Worm (Caenorhabditis elegans) whole organism, L4 larva: ENCODE results near the gene srxa-9.
A peak's percentile ranks its signal among the peaks of the same experiment; 100 is the strongest.

ENCODE experiments used
- F10B5.3 ChIP-seq: sonication (generic microtip); optimal IDR thresholded peaks from 2 replicates; lab custom pipeline; 2016; ENCODE audit warnings: mild to moderate bottlenecking, missing genetic modification characterization, missing compliant biosample characterization
- F26F4.8 ChIP-seq: fragments of 200-800 bp; sonication (Bioruptor generic); conservative IDR thresholded peaks from 2 replicates; pipeline ENCODE4 v1.3.6; 2022; ENCODE audit warnings: missing genetic modification characterization, missing compliant biosample characterization
- F44E2.7 ChIP-seq: fragments of 200-800 bp; sonication (Bioruptor generic); IDR thresholded peaks from 2 replicates; pipeline ENCODE4 v2.1.2; 2022; ENCODE audit warnings: missing genetic modification characterization, missing compliant biosample characterization
- F49E8.2 ChIP-seq: sonication (generic microtip); optimal IDR thresholded peaks from 2 replicates; lab custom pipeline; 2016; ENCODE audit warnings: missing compliant biosample characterization, mild to moderate bottlenecking, missing genetic modification characterization, borderline replicate concordance
- R02D3.7 ChIP-seq: fragments of 150-350 bp; sonication (generic microtip); optimal IDR thresholded peaks from 3 replicates; lab custom pipeline; 2014; ENCODE audit warnings: missing biosample characterization, missing genetic modification characterization
- T20F7.1 ChIP-seq: fragments of 200-800 bp; sonication (Bioruptor generic); optimal IDR thresholded peaks from 2 replicates; lab custom pipeline; 2018; ENCODE audit warnings: mild to moderate bottlenecking, missing genetic modification characterization, missing compliant biosample characterization
- Y75B8A.6 ChIP-seq: fragments of 200-800 bp; sonication (Bioruptor generic); IDR thresholded peaks from 2 replicates; pipeline ENCODE4 v1.3.6; 2022; ENCODE audit warnings: missing genetic modification reagents, missing genetic modification characterization, missing compliant biosample characterization
- ZK546.5 ChIP-seq, 2 experiments: sonication (generic microtip); optimal IDR thresholded peaks; 2 replicates each; lab custom pipeline; 2017; ENCODE audit warnings: missing biosample characterization in 2 of 2, missing genetic modification characterization in 2 of 2
- aha-1 ChIP-seq: fragments of 150-350 bp; peaks from one replicate; lab custom pipeline; 2014; ENCODE audit warnings: missing biosample characterization, missing genetic modification characterization
- attf-4 ChIP-seq: sonication (generic microtip); optimal IDR thresholded peaks from 3 replicates; lab custom pipeline; 2017; ENCODE audit warnings: missing biosample characterization, missing genetic modification characterization
- ceh-32 ChIP-seq: sonication (generic microtip); optimal IDR thresholded peaks from 2 replicates; lab custom pipeline; 2016; ENCODE audit warnings: mild to moderate bottlenecking, missing genetic modification characterization, missing compliant biosample characterization; ENCODE audit not compliant: poor library complexity
- ceh-62 ChIP-seq: sonication (generic microtip); optimal IDR thresholded peaks from 2 replicates; lab custom pipeline; 2017; ENCODE audit warnings: missing biosample characterization, missing genetic modification characterization
- cey-2 ChIP-seq: sonication (generic microtip); optimal IDR thresholded peaks from 3 replicates; lab custom pipeline; 2017; ENCODE audit warnings: missing genetic modification characterization, mild to moderate bottlenecking, missing compliant biosample characterization, antibody characterized with exemption, borderline replicate concordance; ENCODE audit not compliant: insufficient read depth
- daf-19 ChIP-seq: fragments of 200-800 bp; sonication (Bioruptor generic); conservative IDR thresholded peaks from 2 replicates; pipeline ENCODE4 v1.3.6; 2022; ENCODE audit warnings: missing genetic modification characterization, missing compliant biosample characterization
- daf-8 ChIP-seq: fragments of 200-800 bp; sonication (Bioruptor generic); IDR thresholded peaks from 2 replicates; pipeline ENCODE4 v1.3.6; 2022; ENCODE audit warnings: missing genetic modification characterization, missing compliant biosample characterization
- dpl-1 ChIP-seq: fragments of 150-350 bp; optimal IDR thresholded peaks from 2 replicates; lab custom pipeline; 2014; ENCODE audit warnings: missing biosample characterization, missing genetic modification reagents, missing genetic modification characterization
- duxl-1 ChIP-seq: sonication (generic microtip); optimal IDR thresholded peaks from 2 replicates; lab custom pipeline; 2016; ENCODE audit warnings: mild to moderate bottlenecking, missing genetic modification characterization, moderate library complexity, missing compliant biosample characterization; ENCODE audit not compliant: poor library complexity
- dve-1 ChIP-seq: sonication (generic microtip); optimal IDR thresholded peaks from 2 replicates; lab custom pipeline; 2017; ENCODE audit warnings: antibody characterized with exemption, mild to moderate bottlenecking, missing genetic modification characterization, missing compliant biosample characterization; ENCODE audit not compliant: insufficient read depth
- egl-43 ChIP-seq: fragments of 200-800 bp; sonication (Bioruptor generic); IDR thresholded peaks from 2 replicates; pipeline ENCODE4 v1.3.6; 2022; ENCODE audit warnings: missing genetic modification reagents, missing genetic modification characterization, missing compliant biosample characterization
- fkh-10 ChIP-seq: fragments of 150-350 bp; optimal IDR thresholded peaks from 2 replicates; lab custom pipeline; 2014; ENCODE audit warnings: missing biosample characterization, missing genetic modification reagents, missing genetic modification characterization
- fos-1 ChIP-seq: fragments of 150-350 bp; optimal IDR thresholded peaks from 2 replicates; lab custom pipeline; 2014; ENCODE audit warnings: missing biosample characterization, missing genetic modification characterization
- gei-8 ChIP-seq: fragments of 200-800 bp; sonication (Bioruptor generic); optimal IDR thresholded peaks from 2 replicates; lab custom pipeline; 2018; ENCODE audit warnings: mild to moderate bottlenecking, missing genetic modification characterization, missing compliant biosample characterization
- hlh-11 ChIP-seq: fragments of 200-800 bp; sonication (Bioruptor generic); optimal IDR thresholded peaks from 2 replicates; lab custom pipeline; 2018; ENCODE audit warnings: mild to moderate bottlenecking, missing genetic modification characterization, missing compliant biosample characterization
- hlh-30 ChIP-seq: sonication (generic microtip); optimal IDR thresholded peaks from 2 replicates; lab custom pipeline; 2017; ENCODE audit warnings: antibody characterized with exemption, mild to moderate bottlenecking, missing genetic modification characterization, missing compliant biosample characterization; ENCODE audit not compliant: insufficient read depth
- hmg-1.1 ChIP-seq: fragments of 200-800 bp; sonication (Bioruptor generic); IDR thresholded peaks from 2 replicates; pipeline ENCODE4 v1.3.6; 2022; ENCODE audit warnings: missing genetic modification reagents, missing genetic modification characterization, missing compliant biosample characterization
- lin-1 ChIP-seq: fragments of 200-800 bp; sonication (Bioruptor generic); IDR thresholded peaks from 2 replicates; pipeline ENCODE4 v1.3.6; 2022; ENCODE audit warnings: missing genetic modification reagents, missing genetic modification characterization, missing compliant biosample characterization
- lin-13 ChIP-seq: fragments of 150-350 bp; optimal IDR thresholded peaks from 2 replicates; lab custom pipeline; 2014; ENCODE audit warnings: missing biosample characterization, missing genetic modification reagents, missing genetic modification characterization
- lin-38 ChIP-seq: fragments of 200-800 bp; sonication (Bioruptor generic); IDR thresholded peaks from 2 replicates; pipeline ENCODE4 v1.3.6; 2022; ENCODE audit warnings: missing genetic modification reagents, missing genetic modification characterization, missing compliant biosample characterization
- lsy-2 ChIP-seq, 2 experiments: fragments of 150-350 bp in 1 of 2; sonication (generic microtip) in 1 of 2; optimal IDR thresholded peaks; 2 replicates each; lab custom pipeline; 2014 to 2017; ENCODE audit warnings: missing biosample characterization in 2 of 2, missing genetic modification characterization in 2 of 2
- madf-5 ChIP-seq, 2 experiments: fragments of 200-800 bp; sonication (Bioruptor generic); IDR thresholded peaks; 2 replicates each; pipeline ENCODE4 v1.3.6; 2022; ENCODE audit warnings: missing compliant biosample characterization in 2 of 2, missing genetic modification characterization in 2 of 2
- mdl-1 ChIP-seq, 2 experiments: fragments of 150-350 bp in 1 of 2; sonication (generic microtip) in 1 of 2; optimal IDR thresholded peaks; 2 replicates each; lab custom pipeline; 2014 to 2017; ENCODE audit warnings: missing biosample characterization in 2 of 2, missing genetic modification characterization in 2 of 2
- mdt-29 ChIP-seq: fragments of 200-800 bp; sonication (Bioruptor generic); IDR thresholded peaks from 2 replicates; pipeline ENCODE4 v1.3.6; 2022; ENCODE audit warnings: missing genetic modification reagents, missing genetic modification characterization, missing compliant biosample characterization
- mxl-2 ChIP-seq: fragments of 200-800 bp; sonication (Bioruptor generic); conservative IDR thresholded peaks from 2 replicates; pipeline ENCODE4 v1.3.6; 2022; ENCODE audit warnings: missing genetic modification reagents, missing genetic modification characterization, missing compliant biosample characterization
- mxl-3 ChIP-seq: fragments of 200-800 bp; sonication (Bioruptor generic); optimal IDR thresholded peaks from 2 replicates; lab custom pipeline; 2018; ENCODE audit warnings: mild to moderate bottlenecking, missing genetic modification characterization, missing compliant biosample characterization
- nhr-102 ChIP-seq: sonication (generic microtip); optimal IDR thresholded peaks from 2 replicates; lab custom pipeline; 2016; ENCODE audit warnings: mild to moderate bottlenecking, missing genetic modification characterization, moderate library complexity, missing compliant biosample characterization
- nhr-111 ChIP-seq: fragments of 200-800 bp; sonication (Bioruptor generic); optimal IDR thresholded peaks from 2 replicates; lab custom pipeline; 2018; ENCODE audit warnings: mild to moderate bottlenecking, missing genetic modification characterization, missing compliant biosample characterization
- nhr-28 ChIP-seq: fragments of 150-350 bp; optimal IDR thresholded peaks from 2 replicates; lab custom pipeline; 2014; ENCODE audit warnings: missing biosample characterization, missing genetic modification characterization
- nhr-48 ChIP-seq: sonication (generic microtip); optimal IDR thresholded peaks from 2 replicates; lab custom pipeline; 2016; ENCODE audit warnings: mild to moderate bottlenecking, missing genetic modification characterization, missing compliant biosample characterization
- nhr-77 ChIP-seq: fragments of 150-350 bp; optimal IDR thresholded peaks from 2 replicates; lab custom pipeline; 2014; ENCODE audit warnings: missing biosample characterization, missing genetic modification characterization
- php-3 ChIP-seq: fragments of 200-800 bp; sonication (Bioruptor generic); IDR thresholded peaks from 2 replicates; pipeline ENCODE4 v1.3.6; 2022; ENCODE audit warnings: missing genetic modification reagents, missing genetic modification characterization, missing compliant biosample characterization
- rbr-2 ChIP-seq: sonication (generic microtip); optimal IDR thresholded peaks from 2 replicates; lab custom pipeline; 2016; ENCODE audit warnings: missing genotype, missing genetic modification characterization, missing compliant biosample characterization
- skn-1 ChIP-seq: fragments of 150-350 bp; optimal IDR thresholded peaks from 2 replicates; lab custom pipeline; 2014; ENCODE audit warnings: missing biosample characterization, missing genetic modification characterization
- snpc-4 ChIP-seq: fragments of 150-350 bp; optimal IDR thresholded peaks from 2 replicates; lab custom pipeline; 2014; ENCODE audit warnings: missing biosample characterization, missing genetic modification characterization
- spr-1 ChIP-seq: sonication (generic microtip); optimal IDR thresholded peaks from 2 replicates; lab custom pipeline; 2016; ENCODE audit warnings: mild to moderate bottlenecking, missing genetic modification characterization, missing compliant biosample characterization
- spr-3 ChIP-seq: fragments of 200-800 bp; sonication (Bioruptor generic); optimal IDR thresholded peaks from 2 replicates; lab custom pipeline; 2018; ENCODE audit warnings: mild to moderate bottlenecking, missing genetic modification characterization, missing compliant biosample characterization
- tra-1 ChIP-seq: fragments of 200-800 bp; sonication (Bioruptor generic); IDR thresholded peaks from 2 replicates; pipeline ENCODE4 v1.3.6; 2022; ENCODE audit warnings: missing genetic modification reagents, missing genetic modification characterization, missing compliant biosample characterization
- zfp-3 ChIP-seq: fragments of 200-800 bp; sonication (Bioruptor generic); conservative IDR thresholded peaks from 2 replicates; pipeline ENCODE4 v1.3.6; 2022; ENCODE audit warnings: missing genetic modification reagents, missing genetic modification characterization, missing compliant biosample characterization
- ztf-7 ChIP-seq: fragments of 150-350 bp; optimal IDR thresholded peaks from 2 replicates; lab custom pipeline; 2014; ENCODE audit warnings: missing biosample characterization, missing genetic modification characterization

The srxa-9 gene

DNA sequence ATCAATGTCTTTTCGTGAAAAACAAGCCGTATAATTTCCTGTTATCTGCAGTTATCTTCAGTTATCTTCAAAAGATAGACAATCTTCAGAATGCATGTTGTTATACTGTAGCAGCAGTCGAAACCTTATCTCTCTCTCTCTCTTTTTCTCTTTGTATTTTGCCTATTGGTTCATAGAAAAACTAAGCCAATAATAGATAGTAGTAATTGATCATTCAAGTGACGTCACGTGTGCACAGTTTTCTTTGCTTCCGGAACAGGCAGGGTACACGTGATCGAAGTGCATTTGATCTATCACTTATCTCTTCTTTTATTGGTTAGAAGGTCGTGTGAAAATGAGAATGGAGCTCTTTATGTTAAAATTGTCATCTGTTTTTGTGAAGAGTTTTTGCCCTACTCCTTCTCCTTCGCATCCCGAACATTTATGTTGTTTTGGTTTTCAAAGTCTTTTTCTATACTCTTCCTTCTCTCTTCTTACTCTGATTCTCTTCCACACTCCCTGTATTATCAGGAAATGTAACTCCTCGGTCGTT is 42.2 kb upstream of the srxa-9 start (continued):
- no peak for TF ChIP-seq zfp-3
- TF ChIP-seq hmg-1.1 (GFP tag; lab: Robert Waterston, UW): no peak
- TF ChIP-seq tra-1 (GFP tag; lab: Robert Waterston, UW): 0 out of 2 replicates have a peak, but pooled peaks have one; percentile 14
- no peak for TF ChIP-seq fkh-10 (GFP tag; lab: Kevin White, UChicago)
- no peak for TF ChIP-seq skn-1 (tag; lab: Kevin White, UChicago)
- peak; percentile 85 for TF ChIP-seq aha-1 (tag; lab: Kevin White, UChicago)
- no peak for TF ChIP-seq mxl-2 (GFP tag; lab: Robert Waterston, UW)
- TF ChIP-seq mdl-1 (tag; optimal IDR thresholded peaks at IDR 0.05; lab: Kevin White, UChicago): peak in 1 of 2 experiments; percentile 69
- no peak for TF ChIP-seq spr-1
- no peak for TF ChIP-seq fos-1 (tag; lab: Kevin White, UChicago)
- no peak for TF ChIP-seq madf-5 (GFP tag; IDR thresholded peaks at IDR 0.05; lab: Robert Waterston, UW)
- TF ChIP-seq ceh-62 (tag; lab: Kevin White, UChicago): no peak
- TF ChIP-seq ztf-7 (tag; lab: Kevin White, UChicago): no peak
- TF ChIP-seq spr-3 (GFP tag; lab: Kevin White, UChicago): no peak
- no peak for TF ChIP-seq Y75B8A.6 (GFP tag; lab: Robert Waterston, UW)
- TF ChIP-seq F44E2.7 (GFP tag; lab: Robert Waterston, UW): no peak
- no peak for TF ChIP-seq nhr-111 (GFP tag; lab: Kevin White, UChicago)
- no peak for TF ChIP-seq attf-4 (tag; lab: Kevin White, UChicago)
- no peak for TF ChIP-seq dpl-1 (GFP tag; lab: Kevin White, UChicago)
- TF ChIP-seq R02D3.7 (tag; lab: Kevin White, UChicago): no peak
- TF ChIP-seq mdt-29 (GFP tag; lab: Robert Waterston, UW): no peak
- no peak for TF ChIP-seq lin-38 (GFP tag; lab: Robert Waterston, UW)
- no peak for TF ChIP-seq ZK546.5 (tag; optimal IDR thresholded peaks at IDR 0.05; lab: Kevin White, UChicago)
- no peak for TF ChIP-seq daf-19 (GFP tag; lab: Robert Waterston, UW)
- peak; percentile 30; the same call in 1 of the 2 replicates for TF ChIP-seq lin-1

DNA sequence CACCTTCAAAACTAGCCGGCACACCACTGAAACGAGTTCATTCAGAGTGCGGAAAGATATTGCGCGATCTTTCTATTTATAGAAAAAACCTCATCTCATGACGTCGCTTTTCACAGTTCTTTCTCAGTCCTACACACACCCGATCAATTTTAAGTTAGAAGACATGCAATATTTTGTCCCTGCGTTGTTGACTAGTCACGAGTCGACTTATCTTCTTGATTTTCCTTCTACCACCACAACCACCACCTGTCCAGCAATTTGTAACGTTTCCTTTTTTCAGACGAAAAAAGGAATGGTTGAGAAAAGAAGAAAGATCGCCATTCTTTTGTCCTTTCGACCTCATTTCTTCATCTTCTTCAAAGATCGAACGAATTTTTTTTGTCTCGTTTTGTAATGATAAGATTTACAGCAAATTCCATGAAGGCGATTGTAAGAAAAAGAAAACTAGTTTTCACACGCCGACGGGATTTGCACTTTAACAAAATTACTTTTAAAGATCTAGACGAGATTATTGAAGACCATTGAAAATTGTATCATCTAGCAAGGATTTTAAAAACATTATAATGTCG is 40.6 kb upstream of the srxa-9 start:
- TF ChIP-seq dpl-1 (GFP tag; lab: Kevin White, UChicago): no peak
- TF ChIP-seq php-3 (GFP tag; lab: Robert Waterston, UW): no peak
- no peak for TF ChIP-seq ceh-32
- TF ChIP-seq T20F7.1: no peak
- peak; percentile 60 for TF ChIP-seq mxl-3 (GFP tag; lab: Kevin White, UChicago)
- no peak for TF ChIP-seq rbr-2
- no peak for TF ChIP-seq duxl-1 (tag; lab: Kevin White, UChicago)
- no peak for TF ChIP-seq F26F4.8 (GFP tag; lab: Robert Waterston, UW)
- TF ChIP-seq gei-8: peak; percentile 59
- peak; percentile 25 for TF ChIP-seq cey-2 (tag; lab: Kevin White, UChicago)
- TF ChIP-seq hlh-30 (tag; lab: Kevin White, UChicago): peak; percentile 78
- TF ChIP-seq F49E8.2: no peak
- no peak for TF ChIP-seq mdt-29 (GFP tag; lab: Robert Waterston, UW)
- no peak for TF ChIP-seq daf-8 (GFP tag; lab: Robert Waterston, UW)
- TF ChIP-seq mdl-1 (tag; optimal IDR thresholded peaks at IDR 0.05; lab: Kevin White, UChicago): peak in 1 of 2 experiments; percentile 60
- TF ChIP-seq nhr-102 (tag; lab: Kevin White, UChicago): no peak
- no peak for TF ChIP-seq fkh-10 (GFP tag; lab: Kevin White, UChicago)
- no peak for TF ChIP-seq spr-1
- TF ChIP-seq nhr-77 (tag; lab: Kevin White, UChicago): peak; percentile 17
- TF ChIP-seq dve-1: peak; percentile 20
- TF ChIP-seq snpc-4: no peak
- TF ChIP-seq nhr-28 (tag; lab: Kevin White, UChicago): peak; percentile 57
- TF ChIP-seq lsy-2 (tag; optimal IDR thresholded peaks at IDR 0.05; lab: Kevin White, UChicago): peak in 1 of 2 experiments; percentile 18
- peak; percentile 98 for TF ChIP-seq nhr-48 (tag; lab: Kevin White, UChicago)
- no peak for TF ChIP-seq F10B5.3 (tag; lab: Kevin White, UChicago)
- TF ChIP-seq hlh-11: peak; percentile 76
- no peak for TF ChIP-seq egl-43
- no peak for TF ChIP-seq lin-13 (GFP tag; lab: Kevin White, UChicago)
